Fruit fly (Drosophila melanogaster): ENCODE data around the gene Rab1.
A peak's percentile ranks its signal among the peaks of the same experiment; 100 is the strongest.

The Rab1 gene

dm6 chr3R:21271208-21271607, 2.3 kb upstream of the Rab1 start (continued):
- TF ChIP-seq H15 (GFP tag; IDR thresholded peaks at IDR 0.05): no peak
- TF ChIP-seq CG9215 (GFP tag; IDR thresholded peaks at IDR 0.05): no peak
- no peak for TF ChIP-seq CG10267 (tag; optimal IDR thresholded peaks at IDR 0.05)
- TF ChIP-seq Hr51 (GFP tag; optimal IDR thresholded peaks at IDR 0.05): no peak
- TF ChIP-seq CG7786 (GFP tag; optimal IDR thresholded peaks at IDR 0.05): no peak
- TF ChIP-seq CG11398 (GFP tag; optimal IDR thresholded peaks at IDR 0.05): no peak
- TF ChIP-seq GATAe (GFP tag; conservative IDR thresholded peaks at IDR 0.05): no peak
- peak; percentile 1 for TF ChIP-seq CG7556 (GFP tag; optimal IDR thresholded peaks at IDR 0.05)
- TF ChIP-seq CG2678 (tag; optimal IDR thresholded peaks at IDR 0.05): peak; percentile 60
- peak; percentile 53 for TF ChIP-seq HHEX (GFP tag; optimal IDR thresholded peaks at IDR 0.05)
- no peak for TF ChIP-seq btn (GFP tag; optimal IDR thresholded peaks at IDR 0.05)
- TF ChIP-seq schlank (tag; optimal IDR thresholded peaks at IDR 0.05): no peak
- TF ChIP-seq MBD-R2 (GFP tag; IDR thresholded peaks at IDR 0.05): no peak
- no peak for TF ChIP-seq B-H2 (GFP tag; optimal IDR thresholded peaks at IDR 0.05)
- TF ChIP-seq CG1024 (GFP tag; IDR thresholded peaks at IDR 0.05): no peak
- TF ChIP-seq CG17829 (tag; optimal IDR thresholded peaks at IDR 0.05): no peak
- TF ChIP-seq CHES-1-like (GFP tag; optimal IDR thresholded peaks at IDR 0.05): no peak
- TF ChIP-seq CG11504 (tag; optimal IDR thresholded peaks at IDR 0.05): no peak
- no peak for TF ChIP-seq az2 (GFP tag; optimal IDR thresholded peaks at IDR 0.05)
- TF ChIP-seq danr (GFP tag; IDR thresholded peaks at IDR 0.05): no peak
- no peak for TF ChIP-seq Max (GFP tag; optimal IDR thresholded peaks at IDR 0.05)
- no peak for TF ChIP-seq CG14441 (GFP tag; IDR thresholded peaks at IDR 0.05)
- TF ChIP-seq Nf-YA (GFP tag; IDR thresholded peaks at IDR 0.05): no peak
- no peak for TF ChIP-seq fru (optimal IDR thresholded peaks at IDR 0.05)
- no peak for TF ChIP-seq CG30431 (GFP tag; optimal IDR thresholded peaks at IDR 0.05)
- no peak for TF ChIP-seq CG34376 (GFP tag; optimal IDR thresholded peaks at IDR 0.05)
- no peak for TF ChIP-seq jumu (GFP tag; optimal IDR thresholded peaks at IDR 0.05)
- TF ChIP-seq CG8478 (optimal IDR thresholded peaks at IDR 0.05): no peak
- peak; percentile 25 for TF ChIP-seq odd (GFP tag; optimal IDR thresholded peaks at IDR 0.05)
- no peak for TF ChIP-seq CG6791 (GFP tag; IDR thresholded peaks at IDR 0.05; ENCODE audit: partially characterized antibody)
- no peak for TF ChIP-seq ERR (GFP tag; optimal IDR thresholded peaks at IDR 0.05)
- TF ChIP-seq fd3F (GFP tag; optimal IDR thresholded peaks at IDR 0.05): no peak
- TF ChIP-seq cad (GFP tag; optimal IDR thresholded peaks at IDR 0.05): no peak
- TF ChIP-seq BEAF-32 (GFP tag; optimal IDR thresholded peaks at IDR 0.05): no peak
- TF ChIP-seq Nf-YB (GFP tag; optimal IDR thresholded peaks at IDR 0.05): no peak
- no peak for TF ChIP-seq CG4854 (GFP tag; optimal IDR thresholded peaks at IDR 0.05)
- TF ChIP-seq Ptx1 (GFP tag; IDR thresholded peaks at IDR 0.05): no peak
- no peak for TF ChIP-seq CG7357 (GFP tag; IDR thresholded peaks at IDR 0.05)
- TF ChIP-seq gcm (GFP tag; optimal IDR thresholded peaks at IDR 0.05): no peak
- TF ChIP-seq Sox102F (GFP tag; optimal IDR thresholded peaks at IDR 0.05): no peak
- no peak for TF ChIP-seq CG10274 (GFP tag; optimal IDR thresholded peaks at IDR 0.05)
- no peak for TF ChIP-seq E2f1 (GFP tag; IDR thresholded peaks at IDR 0.05)
- TF ChIP-seq Optix (GFP tag; IDR thresholded peaks at IDR 0.05): no peak
- no peak for TF ChIP-seq crp (GFP tag; optimal IDR thresholded peaks at IDR 0.05)
- no peak for TF ChIP-seq CG2202 (tag; optimal IDR thresholded peaks at IDR 0.05)
- no peak for TF ChIP-seq stwl (tag; optimal IDR thresholded peaks at IDR 0.05)
- TF ChIP-seq z (GFP tag; IDR thresholded peaks at IDR 0.05): 0 out of 3 replicates have a peak, but pooled peaks have one; percentile 36
- TF ChIP-seq B-H1 (GFP tag; IDR thresholded peaks at IDR 0.05): no peak
- peak; percentile 20 for TF ChIP-seq CG18619 (GFP tag; optimal IDR thresholded peaks at IDR 0.05)
- TF ChIP-seq inv (GFP tag; IDR thresholded peaks at IDR 0.05; ENCODE audit: partially characterized antibody): no peak
- TF ChIP-seq zfh1 (GFP tag; IDR thresholded peaks at IDR 0.05): no peak
- no peak for TF ChIP-seq crc (GFP tag; optimal IDR thresholded peaks at IDR 0.05)
- no peak for TF ChIP-seq CG6854 (GFP tag; optimal IDR thresholded peaks at IDR 0.05)

All from whole organism, embryonic.